Worm (Caenorhabditis elegans): ENCODE results near the gene C07E3.3.

C07E3.3 gene

DNA sequence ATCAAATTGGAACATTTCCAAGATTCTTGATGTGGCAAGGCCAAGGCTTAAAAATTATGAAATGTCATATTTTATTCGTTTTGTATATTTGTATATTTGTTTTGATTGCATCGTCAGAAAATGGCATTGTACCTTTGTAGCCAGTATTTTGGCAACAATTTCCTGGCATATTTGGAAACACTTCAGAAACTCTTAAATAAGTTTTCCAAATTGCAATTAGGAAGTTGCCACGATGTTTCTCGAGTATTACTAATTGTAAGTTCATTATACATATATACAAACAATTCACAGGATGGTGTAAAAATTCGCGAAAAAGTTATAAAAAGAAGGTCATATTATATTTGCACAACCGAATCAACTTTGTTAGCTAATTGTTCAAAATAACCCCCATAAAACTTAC lies 42.1 kb downstream of the C07E3.3 start, which contains the start of gene idpp-8:
Gene idpp-8, plus strand, starts transcription at position 301 of the 400 bp plus-strand sequence.
- no peak for TF ChIP-seq lin-39 (tag; optimal IDR thresholded peaks at IDR 0.05)
- no peak for TF ChIP-seq blmp-1 (tag; optimal IDR thresholded peaks at IDR 0.05; ENCODE audit: insufficient read depth)
- TF ChIP-seq nhr-23 (tag; optimal IDR thresholded peaks at IDR 0.05) = no peak
- TF ChIP-seq F13H6.1 (tag; optimal IDR thresholded peaks at IDR 0.05) = no peak
- TF ChIP-seq aly-2 (tag; optimal IDR thresholded peaks at IDR 0.05) = no peak
- no peak for TF ChIP-seq ceh-82 (tag; optimal IDR thresholded peaks at IDR 0.05)
- TF ChIP-seq ztf-11 (tag; optimal IDR thresholded peaks at IDR 0.05) = no peak
- TF ChIP-seq sem-4 (tag; optimal IDR thresholded peaks at IDR 0.05) = no peak
- no peak for TF ChIP-seq nhr-25 (tag; optimal IDR thresholded peaks at IDR 0.05)
- TF ChIP-seq ceh-16 (tag; optimal IDR thresholded peaks at IDR 0.05) = no peak

DNA sequence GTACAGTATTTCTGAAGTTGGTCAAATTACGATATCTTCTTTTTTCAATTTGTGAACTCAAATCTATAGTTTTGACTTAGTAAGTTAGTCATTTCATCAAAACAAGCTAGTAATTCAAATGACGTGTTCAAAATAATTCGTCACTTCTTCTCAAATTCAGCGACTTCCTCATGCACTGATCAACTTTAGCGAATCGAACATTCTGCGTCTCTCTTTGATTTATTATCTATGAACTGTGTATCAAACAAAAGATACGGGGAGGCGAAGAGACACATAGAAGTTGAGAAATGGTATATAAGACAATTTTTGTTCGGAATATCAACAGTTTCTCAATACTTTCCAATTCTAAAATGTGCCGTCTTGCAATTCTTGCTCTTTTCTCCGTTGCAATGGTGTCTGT lies 45.3 kb downstream of the C07E3.3 start, which contains the start of gene srlf-34:
Gene srlf-34, plus strand, starts transcription at position 321 of the 400 bp plus-strand sequence.
- TF ChIP-seq sma-3 (GFP tag; optimal IDR thresholded peaks at IDR 0.05) = peak; percentile 84
- no peak for TF ChIP-seq sma-9 (GFP tag; optimal IDR thresholded peaks at IDR 0.05)
- TF ChIP-seq sma-9 (tag; optimal IDR thresholded peaks at IDR 0.05) = no peak
- peak; percentile 6 for TF ChIP-seq egl-27 (tag; optimal IDR thresholded peaks at IDR 0.05)
- TF ChIP-seq nhr-6 (tag; optimal IDR thresholded peaks at IDR 0.05) = no peak

DNA sequence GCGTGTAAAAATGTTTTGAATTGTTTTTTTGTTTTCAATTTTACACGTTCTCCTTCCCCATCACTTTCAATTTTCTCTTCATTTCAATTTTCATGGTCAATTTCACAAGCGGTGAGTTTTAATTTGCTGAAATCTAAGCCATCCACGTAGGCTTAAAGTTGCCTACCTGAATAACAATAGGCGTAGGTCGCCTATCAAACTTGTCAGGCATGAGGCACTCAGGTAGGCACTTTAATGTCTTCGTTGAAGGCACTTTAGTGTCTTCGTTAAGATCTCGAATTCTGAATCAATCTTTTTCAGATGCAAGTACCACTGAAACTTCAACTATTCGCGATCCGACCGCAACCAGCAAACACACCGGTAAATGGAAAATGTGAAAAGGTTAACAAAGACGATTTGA lies 48.0 kb downstream of the C07E3.3 start, which contains the start of gene ZK970.8:
Gene ZK970.8, plus strand, starts transcription at position 301 of the 400 bp plus-strand sequence.
- TF ChIP-seq ztf-4 (tag; optimal IDR thresholded peaks at IDR 0.05) = no peak
- TF ChIP-seq nhr-25 (tag; optimal IDR thresholded peaks at IDR 0.05) = no peak
- TF ChIP-seq nhr-237 (tag; optimal IDR thresholded peaks at IDR 0.05) = no peak
- TF ChIP-seq C34F6.9 (tag; optimal IDR thresholded peaks at IDR 0.05) = no peak
- no peak for TF ChIP-seq sma-9 (GFP tag; optimal IDR thresholded peaks at IDR 0.05)
- TF ChIP-seq sma-9 (tag; optimal IDR thresholded peaks at IDR 0.05) = no peak
- TF ChIP-seq mdl-1 (tag; optimal IDR thresholded peaks at IDR 0.05) = no peak
- TF ChIP-seq elt-3 (tag; optimal IDR thresholded peaks at IDR 0.05) = no peak
- TF ChIP-seq crh-2 (tag; optimal IDR thresholded peaks at IDR 0.05) = no peak
- TF ChIP-seq lin-39 (tag; optimal IDR thresholded peaks at IDR 0.05) = no peak
- TF ChIP-seq nhr-12 (tag; optimal IDR thresholded peaks at IDR 0.05) = no peak

DNA sequence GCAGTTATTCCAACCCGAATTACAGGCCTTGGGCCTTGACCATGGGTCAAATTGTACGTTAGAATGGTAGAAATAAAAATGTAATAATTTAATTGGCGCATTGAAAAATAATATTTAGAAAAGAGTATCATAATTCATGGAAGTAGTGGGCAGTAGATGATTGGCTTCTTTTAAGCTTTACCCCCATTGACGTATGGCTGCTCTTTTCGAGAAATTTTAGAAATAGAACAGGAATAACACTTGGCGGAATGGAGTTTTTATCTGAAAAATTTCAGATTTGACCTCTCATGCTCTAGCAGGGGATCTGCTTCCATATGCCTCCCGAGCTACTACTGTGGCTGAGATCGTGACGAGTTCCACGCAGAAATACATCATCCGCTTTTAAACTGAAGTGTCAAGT lies 48.6 kb downstream of the C07E3.3 start, which contains the start of gene gcy-4:
Gene gcy-4, minus strand, starts transcription at position 101 of the 400 bp plus-strand sequence.
- no peak for TF ChIP-seq sma-3 (GFP tag; optimal IDR thresholded peaks at IDR 0.05)
- TF ChIP-seq aly-2 (tag; optimal IDR thresholded peaks at IDR 0.05) = no peak
- TF ChIP-seq C34F6.9 (tag; optimal IDR thresholded peaks at IDR 0.05) = no peak
- no peak for TF ChIP-seq R02D3.7 (tag; optimal IDR thresholded peaks at IDR 0.05)
- no peak for TF ChIP-seq alr-1 (tag; optimal IDR thresholded peaks at IDR 0.05)
- no peak for TF ChIP-seq lsy-2 (tag; optimal IDR thresholded peaks at IDR 0.05)
- TF ChIP-seq nhr-11 (tag; optimal IDR thresholded peaks at IDR 0.05) = no peak

DNA sequence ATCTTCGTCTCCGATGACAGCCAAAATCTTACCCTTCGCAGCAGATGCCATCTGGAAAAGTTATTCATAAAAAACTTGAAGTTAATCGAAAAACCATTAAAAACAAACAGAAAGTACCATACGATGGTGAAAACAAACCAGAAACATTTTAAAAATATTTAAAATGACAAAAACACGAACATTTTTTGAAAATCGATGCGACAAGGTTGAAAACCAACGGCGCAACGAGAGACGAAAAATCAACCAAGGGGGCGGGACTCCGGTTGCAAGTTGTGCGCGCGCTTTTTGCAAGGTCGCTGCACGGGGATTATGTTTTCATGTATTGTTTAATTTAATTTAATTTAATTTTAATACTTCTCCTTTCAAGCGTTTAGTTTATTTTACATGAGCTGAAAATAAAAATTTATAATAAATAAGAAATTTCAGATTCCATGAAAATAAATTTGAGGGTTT lies 53.6 kb downstream of the C07E3.3 start, which contains the start of gene vha-9:
Gene vha-9, minus strand, starts transcription at position 51 of the 453 bp plus-strand sequence.
- peak; percentile 38 for TF ChIP-seq blmp-1 (tag; optimal IDR thresholded peaks at IDR 0.05; ENCODE audit: insufficient read depth)
- peak; percentile 71 for TF ChIP-seq C34F6.9 (tag; optimal IDR thresholded peaks at IDR 0.05)
- TF ChIP-seq nhr-12 (tag; optimal IDR thresholded peaks at IDR 0.05) = no peak
- peak; percentile 80 for TF ChIP-seq sma-9 (GFP tag; optimal IDR thresholded peaks at IDR 0.05)
- no peak for TF ChIP-seq sma-9 (tag; optimal IDR thresholded peaks at IDR 0.05)
- TF ChIP-seq lsy-2 (tag; optimal IDR thresholded peaks at IDR 0.05) = peak; percentile 13 to 76
- peak; percentile 9 for TF ChIP-seq mab-5 (tag; optimal IDR thresholded peaks at IDR 0.05)
- TF ChIP-seq unc-55 (GFP tag; optimal IDR thresholded peaks at IDR 0.05) = peak; percentile 86
- no peak for TF ChIP-seq unc-62 (GFP tag; optimal IDR thresholded peaks at IDR 0.05)
- no peak for TF ChIP-seq ZK546.5 (tag; optimal IDR thresholded peaks at IDR 0.05)
- TF ChIP-seq lin-11 (tag; optimal IDR thresholded peaks at IDR 0.05) = peak; percentile 83
- TF ChIP-seq ztf-4 (tag; optimal IDR thresholded peaks at IDR 0.05) = peak; percentile 63
- TF ChIP-seq unc-39 (tag; optimal IDR thresholded peaks at IDR 0.05) = no peak
- peak; percentile 39 for TF ChIP-seq snpc-4 (tag; optimal IDR thresholded peaks at IDR 0.05)
- TF ChIP-seq ceh-16 (tag; optimal IDR thresholded peaks at IDR 0.05) = no peak
- TF ChIP-seq nhr-21 (tag; optimal IDR thresholded peaks at IDR 0.05) = peak; percentile 36
- TF ChIP-seq crh-2 (tag; optimal IDR thresholded peaks at IDR 0.05) = peak; percentile 69
- peak; percentile 76 for TF ChIP-seq sma-3 (GFP tag; optimal IDR thresholded peaks at IDR 0.05)
- TF ChIP-seq F13H6.1 (tag; optimal IDR thresholded peaks at IDR 0.05) = peak; percentile 77
- no peak for TF ChIP-seq nhr-6 (tag; optimal IDR thresholded peaks at IDR 0.05)
- TF ChIP-seq gmeb-1 (tag; optimal IDR thresholded peaks at IDR 0.05) = peak; percentile 81
- peak; percentile 40 for TF ChIP-seq nhr-129 (tag; optimal IDR thresholded peaks at IDR 0.05)
- TF ChIP-seq lin-13 (GFP tag; optimal IDR thresholded peaks at IDR 0.05) = peak; percentile 79
- TF ChIP-seq fos-1 (tag; optimal IDR thresholded peaks at IDR 0.05) = peak; percentile 38
- no peak for TF ChIP-seq nhr-10 (tag; optimal IDR thresholded peaks at IDR 0.05)
- peak; percentile 51 for TF ChIP-seq skn-1 (tag; optimal IDR thresholded peaks at IDR 0.05)
- no peak for TF ChIP-seq R02D3.7 (tag; optimal IDR thresholded peaks at IDR 0.05)
- peak; percentile 44 for TF ChIP-seq ama-1 (optimal IDR thresholded peaks at IDR 0.05)
